Worm (Caenorhabditis elegans): ENCODE results near the gene ZC190.8.

DNA sequence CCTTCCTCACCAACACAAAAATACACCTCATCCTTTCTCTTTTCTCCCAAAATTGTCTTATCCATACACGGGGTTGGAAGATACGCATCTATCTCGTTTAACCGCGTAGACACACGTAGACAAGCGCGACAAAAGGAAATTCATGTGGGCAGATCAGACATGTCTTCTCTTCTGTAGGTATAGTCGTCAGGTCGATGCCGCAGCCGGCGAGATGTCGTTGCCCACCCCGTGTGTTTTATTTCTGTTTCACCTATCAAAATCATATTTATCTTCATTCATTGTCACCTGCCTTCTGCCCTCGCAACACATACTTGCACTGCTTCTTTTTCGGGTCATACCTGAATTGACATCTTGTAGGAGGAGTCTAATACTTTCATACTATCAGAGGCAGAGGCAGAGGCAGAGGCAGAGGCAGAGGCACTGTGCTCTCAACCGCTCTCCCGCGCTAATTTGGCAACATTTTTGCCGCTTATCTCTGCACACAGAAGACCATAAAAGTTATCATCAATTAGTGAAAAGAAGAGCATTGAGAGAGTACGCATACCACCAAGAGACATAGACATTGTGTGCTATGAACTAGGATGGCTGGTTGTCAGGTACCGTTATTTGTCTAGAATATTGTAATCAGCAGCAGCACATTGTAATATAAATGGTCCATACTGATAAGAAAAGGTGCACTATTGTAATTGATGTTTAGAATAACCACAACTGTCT lies 26.2 kb downstream of the ZC190.8 start:
- TF ChIP-seq hlh-17 (GFP tag; optimal IDR thresholded peaks at IDR 0.05; ENCODE audit: borderline replicate concordance) = no peak
- no peak for TF ChIP-seq unc-62 (GFP tag; optimal IDR thresholded peaks at IDR 0.05)
- TF ChIP-seq alr-1 (tag; optimal IDR thresholded peaks at IDR 0.05; ENCODE audit: borderline replicate concordance) = no peak
- TF ChIP-seq nhr-12 (tag; optimal IDR thresholded peaks at IDR 0.05) = no peak
- no peak for TF ChIP-seq zag-1 (tag; optimal IDR thresholded peaks at IDR 0.05)
- TF ChIP-seq zip-4 (GFP tag; optimal IDR thresholded peaks at IDR 0.05) = no peak
- TF ChIP-seq snpc-4 (tag; optimal IDR thresholded peaks at IDR 0.05) = no peak
- TF ChIP-seq ceh-82 (tag; optimal IDR thresholded peaks at IDR 0.05) = no peak
- no peak for TF ChIP-seq lir-3 (tag; optimal IDR thresholded peaks at IDR 0.05; ENCODE audit: poor library complexity)
- TF ChIP-seq tlp-1 (tag; optimal IDR thresholded peaks at IDR 0.05) = no peak
- peak in 3 of 6 experiments; percentile 24 to 61 (median 25) for TF ChIP-seq elt-3 (tag; optimal IDR thresholded peaks at IDR 0.05)
- TF ChIP-seq nhr-76 (tag; optimal IDR thresholded peaks at IDR 0.05) = no peak
- TF ChIP-seq pag-3 (tag; optimal IDR thresholded peaks at IDR 0.05; ENCODE audit: borderline replicate concordance, insufficient read depth) = no peak

All from whole organism, L1 larva.